Worm (Caenorhabditis elegans): Measurements from ENCODE around the gene nuo-3.
"Not testable (repeated sequence)": the region's sequence is repeated elsewhere in the genome, so short reads cannot be mapped to it uniquely, and the experiment has no call there.

The nuo-3 gene

ce11 chrIV:14797354-14797753, at the start of gene nuo-3, which contains the start of gene Y57G11C.1147:
Gene nuo-3 (minus strand): TSS chrIV:14797544.
Gene Y57G11C.1147 (minus strand): TSS chrIV:14797514.
- TF ChIP-seq hpl-2 (GFP tag; optimal IDR thresholded peaks at IDR 0.05) = no peak
- no peak for TF ChIP-seq mef-2 (tag; optimal IDR thresholded peaks at IDR 0.05)
- peak in 2 of 3 experiments; percentile 20 to 41 for TF ChIP-seq dpl-1 (GFP tag; optimal IDR thresholded peaks at IDR 0.05)
- no peak for TF ChIP-seq ets-5 (GFP tag; IDR thresholded peaks at IDR 0.05)
- TF ChIP-seq mdl-1 (tag; optimal IDR thresholded peaks at IDR 0.05) = peak in 1 of 2 experiments; percentile 24
- TF ChIP-seq lin-13 (GFP tag; optimal IDR thresholded peaks at IDR 0.05) = no peak
- no peak for TF ChIP-seq fos-1 (tag; optimal IDR thresholded peaks at IDR 0.05)
- TF ChIP-seq fkh-4 (tag; optimal IDR thresholded peaks at IDR 0.05; ENCODE audit: borderline replicate concordance) = no peak
- peak in 1 of 3 experiments; percentile 49 for TF ChIP-seq ceh-82 (tag; optimal IDR thresholded peaks at IDR 0.05)
- peak; percentile 62 for TF ChIP-seq skn-1 (tag; optimal IDR thresholded peaks at IDR 0.05)
- TF ChIP-seq elt-3 (tag; optimal IDR thresholded peaks at IDR 0.05) = no peak
- TF ChIP-seq aha-1 (tag; optimal IDR thresholded peaks at IDR 0.05) = no peak
- no peak for TF ChIP-seq tlp-1 (tag; optimal IDR thresholded peaks at IDR 0.05)
- TF ChIP-seq nhr-77 (tag; optimal IDR thresholded peaks at IDR 0.05) = no peak
- TF ChIP-seq fkh-8 (tag; optimal IDR thresholded peaks at IDR 0.05) = no peak
- TF ChIP-seq nhr-11 (tag; optimal IDR thresholded peaks at IDR 0.05) = no peak
- no peak for TF ChIP-seq unc-130 (tag; optimal IDR thresholded peaks at IDR 0.05)
- TF ChIP-seq alr-1 (tag; optimal IDR thresholded peaks at IDR 0.05; ENCODE audit: borderline replicate concordance) = no peak
- no peak for TF ChIP-seq ceh-90 (tag; optimal IDR thresholded peaks at IDR 0.05)
- peak; percentile 18 to 61 for TF ChIP-seq lsy-2 (tag; optimal IDR thresholded peaks at IDR 0.05)
- no peak for TF ChIP-seq irx-1 (tag; optimal IDR thresholded peaks at IDR 0.05)
- peak; percentile 19 for TF ChIP-seq lin-15B (tag; optimal IDR thresholded peaks at IDR 0.05)
- TF ChIP-seq nhr-19 (GFP tag; conservative IDR thresholded peaks at IDR 0.05) = no peak
- TF ChIP-seq lin-35 (GFP tag; optimal IDR thresholded peaks at IDR 0.05) = peak; percentile 38 to 60
- TF ChIP-seq xbp-1 (tag; optimal IDR thresholded peaks at IDR 0.05) = no peak
- TF ChIP-seq pqm-1 (tag; optimal IDR thresholded peaks at IDR 0.05) = no peak
- TF ChIP-seq efl-1 (optimal IDR thresholded peaks at IDR 0.05) = peak; percentile 27 to 50
- peak; percentile 19 to 89 for TF ChIP-seq efl-1 (GFP tag; optimal IDR thresholded peaks at IDR 0.05 in 1 of 2)

- not testable (repeated sequence) for TF ChIP-seq nhr-47 (tag; optimal IDR thresholded peaks at IDR 0.05); lin-35 (GFP tag; optimal IDR thresholded peaks at IDR 0.05); Y116A8C.19 (tag; optimal IDR thresholded peaks at IDR 0.05; ENCODE audit: borderline replicate concordance)
These were observed 45.7 kb upstream of the nuo-3 start, which contains the start of gene Y57G11C.20 for ce11 chrIV:14843062-14843461. Gene Y57G11C.20 (plus strand): TSS chrIV:14843362.

- no peak for TF ChIP-seq ceh-8 (GFP tag; optimal IDR thresholded peaks at IDR 0.05)
- TF ChIP-seq mdl-1 (tag; optimal IDR thresholded peaks at IDR 0.05) = peak in 1 of 2 experiments; percentile 40
- TF ChIP-seq ztf-4 (tag; optimal IDR thresholded peaks at IDR 0.05) = peak; percentile 70
- TF ChIP-seq grh-1 (GFP tag; IDR thresholded peaks at IDR 0.05) = no peak
- peak; percentile 73 to 78 for TF ChIP-seq efl-1 (optimal IDR thresholded peaks at IDR 0.05)
- TF ChIP-seq efl-1 (GFP tag; optimal IDR thresholded peaks at IDR 0.05 in 1 of 2) = peak; percentile 39 to 93
- peak; percentile 60 for TF ChIP-seq ceh-88 (GFP tag; IDR thresholded peaks at IDR 0.05)
- peak; percentile 74 for TF ChIP-seq lin-13 (GFP tag; optimal IDR thresholded peaks at IDR 0.05)
- TF ChIP-seq lin-35 (GFP tag; optimal IDR thresholded peaks at IDR 0.05) = peak; percentile 54 to 83
- TF ChIP-seq unc-98 (GFP tag; IDR thresholded peaks at IDR 0.05) = no peak
- no peak for TF ChIP-seq tlp-1 (tag; optimal IDR thresholded peaks at IDR 0.05)
- peak; percentile 54 for TF ChIP-seq pag-3 (tag; optimal IDR thresholded peaks at IDR 0.05; ENCODE audit: borderline replicate concordance, insufficient read depth)
- peak; percentile 81 for TF ChIP-seq aly-2 (tag; optimal IDR thresholded peaks at IDR 0.05)
- TF ChIP-seq elt-2 (tag; optimal IDR thresholded peaks at IDR 0.05) = peak; percentile 40
- peak; percentile 58 for TF ChIP-seq zip-4 (GFP tag; optimal IDR thresholded peaks at IDR 0.05)
- peak; percentile 59 for TF ChIP-seq nhr-76 (tag; optimal IDR thresholded peaks at IDR 0.05)
- TF ChIP-seq Y116A8C.19 (tag; optimal IDR thresholded peaks at IDR 0.05; ENCODE audit: borderline replicate concordance) = no peak
- no peak for TF ChIP-seq F16B12.6 (tag; optimal IDR thresholded peaks at IDR 0.05)
- TF ChIP-seq unc-62 (GFP tag; optimal IDR thresholded peaks at IDR 0.05) = no peak
- peak; percentile 27 for TF ChIP-seq sup-37 (GFP tag; optimal IDR thresholded peaks at IDR 0.05)
- peak; percentile 64 for TF ChIP-seq lir-3 (tag; optimal IDR thresholded peaks at IDR 0.05; ENCODE audit: poor library complexity)
- TF ChIP-seq nhr-47 (tag; optimal IDR thresholded peaks at IDR 0.05) = peak; percentile 93
- TF ChIP-seq snpc-4 (tag; optimal IDR thresholded peaks at IDR 0.05) = peak; percentile 55
- TF ChIP-seq aha-1 (tag; optimal IDR thresholded peaks at IDR 0.05) = no peak
- peak; percentile 60 to 61 (median 60) for TF ChIP-seq dpl-1 (GFP tag; optimal IDR thresholded peaks at IDR 0.05)
- no peak for TF ChIP-seq nhr-12 (tag; optimal IDR thresholded peaks at IDR 0.05)
- no peak for TF ChIP-seq nhr-11 (tag; optimal IDR thresholded peaks at IDR 0.05)
- peak; percentile 51 for TF ChIP-seq hpl-2 (GFP tag; optimal IDR thresholded peaks at IDR 0.05)
- peak; percentile 88 for TF ChIP-seq nhr-20 (tag; optimal IDR thresholded peaks at IDR 0.05)
- TF ChIP-seq pax-3 (tag; optimal IDR thresholded peaks at IDR 0.05) = no peak
These were observed 40.8 kb upstream of the nuo-3 start for ce11 chrIV:14838095-14838494.

Data from whole organism, L1 larva.